Fruit fly (Drosophila melanogaster) whole organism, embryonic: ENCODE data around the gene Ufd4.

Experiments
- Aef1 ChIP-seq: fragments of 200-800 bp; sonication (Bioruptor generic); IDR thresholded peaks from 3 replicates; pipeline ENCODE4 v1.3.6; 2022; ENCODE audit warnings: missing biosample characterization, missing genetic modification characterization
- Antp ChIP-seq: fragments of 200-800 bp; sonication (Bioruptor generic); optimal IDR thresholded peaks from 3 replicates; lab custom pipeline; 2016; ENCODE audit warnings: missing biosample characterization, missing genetic modification characterization
- CG10321 ChIP-seq: fragments of 200-800 bp; sonication (Bioruptor generic); IDR thresholded peaks from 2 replicates; pipeline ENCODE4 v1.3.6; 2022; ENCODE audit warnings: missing biosample characterization, missing genetic modification characterization
- CG10979 ChIP-seq: fragments of 200-800 bp; sonication (Bioruptor generic); optimal IDR thresholded peaks from 2 replicates; lab custom pipeline; 2018; ENCODE audit warnings: missing biosample characterization, mild to moderate bottlenecking, missing genetic modification characterization, moderate library complexity
- CG11695 ChIP-seq: fragments of 200-800 bp; sonication (Bioruptor generic); IDR thresholded peaks from 3 replicates; pipeline ENCODE4 v1.3.6; 2022; ENCODE audit warnings: missing biosample characterization, missing genetic modification characterization
- CG11723 ChIP-seq: fragments of 200-800 bp; sonication (Bioruptor generic); optimal IDR thresholded peaks from 2 replicates; lab custom pipeline; 2017; ENCODE audit warnings: missing biosample characterization, mild to moderate bottlenecking, missing genetic modification characterization
- CG12391 ChIP-seq: fragments of 200-800 bp; sonication (Bioruptor generic); optimal IDR thresholded peaks from 3 replicates; lab custom pipeline; 2018; ENCODE audit warnings: missing biosample characterization, mild to moderate bottlenecking, missing genetic modification characterization, moderate library complexity
- CG12744 ChIP-seq: fragments of 200-800 bp; sonication (Bioruptor generic); optimal IDR thresholded peaks from 2 replicates; lab custom pipeline; 2016; ENCODE audit warnings: missing biosample characterization, missing genetic modification characterization
- CG12769 ChIP-seq: fragments of 200-800 bp; sonication (Bioruptor generic); optimal IDR thresholded peaks from 2 replicates; lab custom pipeline; 2019; ENCODE audit warnings: missing biosample characterization, mild to moderate bottlenecking, missing genetic modification characterization, moderate library complexity
- CG13123 ChIP-seq: fragments of 200-800 bp; sonication (Bioruptor generic); optimal IDR thresholded peaks from 2 replicates; lab custom pipeline; 2016; ENCODE audit warnings: missing biosample characterization, missing genetic modification characterization
- CG1647 ChIP-seq: fragments of 200-800 bp; sonication (Bioruptor generic); optimal IDR thresholded peaks from 3 replicates; lab custom pipeline; 2016; ENCODE audit warnings: missing biosample characterization, missing genetic modification characterization
- CG17186 ChIP-seq: fragments of 200-800 bp; sonication (Bioruptor generic); optimal IDR thresholded peaks from 3 replicates; lab custom pipeline; 2017; ENCODE audit warnings: missing biosample characterization, missing genetic modification reagents, missing genetic modification characterization
- CG18599 ChIP-seq: fragments of 200-800 bp; sonication (Bioruptor generic); optimal IDR thresholded peaks from 3 replicates; lab custom pipeline; 2017; ENCODE audit warnings: missing biosample characterization, missing genetic modification characterization, mild to moderate bottlenecking, moderate library complexity, missing genetic modification reagents
- CG3281 ChIP-seq: fragments of 200-800 bp; sonication (Bioruptor generic); optimal IDR thresholded peaks from 3 replicates; lab custom pipeline; 2017; ENCODE audit warnings: missing biosample characterization, mild to moderate bottlenecking, missing genetic modification characterization
- CG3407 ChIP-seq: fragments of 200-800 bp; sonication (Bioruptor generic); optimal IDR thresholded peaks from 2 replicates; lab custom pipeline; 2018; ENCODE audit warnings: missing biosample characterization, mild to moderate bottlenecking, missing genetic modification characterization
- CG34376 ChIP-seq: fragments of 200-800 bp; sonication (Bioruptor generic); optimal IDR thresholded peaks from 2 replicates; lab custom pipeline; 2018; ENCODE audit warnings: missing biosample characterization, mild to moderate bottlenecking, missing genetic modification characterization
- CG4617 ChIP-seq: fragments of 200-800 bp; sonication (Bioruptor generic); optimal IDR thresholded peaks from 3 replicates; lab custom pipeline; 2016; ENCODE audit warnings: missing biosample characterization, missing genetic modification characterization, borderline replicate concordance
- CG7987 ChIP-seq: fragments of 200-800 bp; sonication (Bioruptor generic); optimal IDR thresholded peaks from 2 replicates; lab custom pipeline; 2018; ENCODE audit warnings: missing biosample characterization, mild to moderate bottlenecking, missing genetic modification characterization, moderate library complexity
- CG8281 ChIP-seq: fragments of 200-800 bp; sonication (Bioruptor generic); optimal IDR thresholded peaks from 2 replicates; lab custom pipeline; 2018; ENCODE audit warnings: missing biosample characterization, mild to moderate bottlenecking, missing genetic modification characterization, moderate library complexity
- CG8765 ChIP-seq: fragments of 200-800 bp; sonication (Bioruptor generic); IDR thresholded peaks from 2 replicates; pipeline ENCODE4 v1.3.6; 2022; ENCODE audit warnings: missing biosample characterization, missing genetic modification characterization
- CG8944 ChIP-seq: fragments of 200-800 bp; sonication (Bioruptor generic); optimal IDR thresholded peaks from 3 replicates; lab custom pipeline; 2016; ENCODE audit warnings: missing biosample characterization, missing genetic modification characterization
- CG9797 ChIP-seq: fragments of 200-800 bp; sonication (Bioruptor generic); optimal IDR thresholded peaks from 3 replicates; lab custom pipeline; 2018; ENCODE audit warnings: missing biosample characterization, mild to moderate bottlenecking, missing genetic modification characterization
- CG9932 ChIP-seq: fragments of 200-800 bp; sonication (Bioruptor generic); IDR thresholded peaks from 2 replicates; pipeline ENCODE4 v1.3.6; 2022; ENCODE audit warnings: missing biosample characterization, missing genetic modification characterization
- Dfd ChIP-seq, 2 experiments: fragments of >200 bp; optimal IDR thresholded peaks; 2 replicates each; lab custom pipeline; 2017; ENCODE audit warnings: missing biosample characterization in 2 of 2, missing genetic modification characterization in 2 of 2
- E2f2 ChIP-seq: fragments of 200-800 bp; sonication (Bioruptor generic); IDR thresholded peaks from 2 replicates; pipeline ENCODE4 v1.3.6; 2022; ENCODE audit warnings: missing biosample characterization, missing genetic modification characterization
- ERR ChIP-seq: fragments of 200-800 bp; sonication (Bioruptor generic); optimal IDR thresholded peaks from 2 replicates; lab custom pipeline; 2016; ENCODE audit warnings: missing biosample characterization, missing genetic modification characterization
- GATAe ChIP-seq: fragments of 200-800 bp; sonication (Bioruptor generic); conservative IDR thresholded peaks from 2 replicates; pipeline ENCODE4 v1.3.6; 2022; ENCODE audit warnings: missing biosample characterization, missing genetic modification characterization
- Gug ChIP-seq: fragments of 200-800 bp; sonication (Bioruptor generic); IDR thresholded peaks from 4 replicates; pipeline ENCODE4 v1.3.6; 2022; ENCODE audit warnings: missing biosample characterization, missing genetic modification characterization
- HLH3B ChIP-seq: fragments of 200-800 bp; sonication (Bioruptor generic); IDR thresholded peaks from 2 replicates; pipeline ENCODE4 v1.3.6; 2022; ENCODE audit warnings: missing biosample characterization, missing genetic modification characterization
- Hr39 ChIP-seq: fragments of >200 bp; optimal IDR thresholded peaks from 2 replicates; lab custom pipeline; 2017
- Rfx ChIP-seq: fragments of 200-800 bp; sonication (Bioruptor generic); IDR thresholded peaks from 2 replicates; pipeline ENCODE4 v1.3.6; 2022; ENCODE audit warnings: missing biosample characterization, missing genetic modification characterization
- Rx ChIP-seq: fragments of 200-800 bp; sonication (Bioruptor generic); IDR thresholded peaks from 2 replicates; pipeline ENCODE4 v1.3.6; 2022; ENCODE audit warnings: missing biosample characterization, missing genetic modification characterization
- Sry-δ ChIP-seq: fragments of 200-800 bp; sonication (Bioruptor generic); optimal IDR thresholded peaks from 2 replicates; lab custom pipeline; 2016; ENCODE audit warnings: missing biosample characterization, missing genetic modification characterization
- Ssrp ChIP-seq: fragments of 200-800 bp; sonication (Bioruptor generic); optimal IDR thresholded peaks from 2 replicates; lab custom pipeline; 2018; ENCODE audit warnings: missing biosample characterization, mild to moderate bottlenecking, missing genetic modification characterization, moderate library complexity
- Xrp1 ChIP-seq: fragments of 200-800 bp; sonication (Bioruptor generic); IDR thresholded peaks from 2 replicates; pipeline ENCODE4 v1.3.6; 2022; ENCODE audit warnings: missing biosample characterization, missing genetic modification characterization
- YL-1 ChIP-seq: fragments of 200-800 bp; sonication (Bioruptor generic); optimal IDR thresholded peaks from 3 replicates; lab custom pipeline; 2017; ENCODE audit warnings: missing biosample characterization, mild to moderate bottlenecking, missing genetic modification characterization
- bbx ChIP-seq: fragments of 200-800 bp; sonication (Bioruptor generic); IDR thresholded peaks from 2 replicates; pipeline ENCODE4 v1.3.6; 2022; ENCODE audit warnings: missing biosample characterization, missing genetic modification characterization; ENCODE audit not compliant: partially characterized antibody
- bowl ChIP-seq: fragments of 200-800 bp; sonication (Bioruptor generic); IDR thresholded peaks from 2 replicates; pipeline ENCODE4 v1.3.6; 2022; ENCODE audit warnings: missing biosample characterization, missing genetic modification characterization
- br ChIP-seq: fragments of >200 bp; optimal IDR thresholded peaks from 2 replicates; lab custom pipeline; 2017
- chm ChIP-seq: fragments of 200-800 bp; sonication (Bioruptor generic); IDR thresholded peaks from 2 replicates; pipeline ENCODE4 v1.3.6; 2022; ENCODE audit warnings: missing biosample characterization, missing genetic modification characterization
- corto ChIP-seq: fragments of 200-800 bp; sonication (Bioruptor generic); optimal IDR thresholded peaks from 2 replicates; lab custom pipeline; 2016; ENCODE audit warnings: missing biosample characterization, mild to moderate bottlenecking, missing genetic modification characterization, moderate library complexity
- en ChIP-seq: fragments of 200-800 bp; sonication (Bioruptor generic); optimal IDR thresholded peaks from 2 replicates; lab custom pipeline; 2016; ENCODE audit warnings: missing biosample characterization, missing genetic modification characterization
- ftz-f1 ChIP-seq: fragments of 200-800 bp; sonication (Bioruptor generic); optimal IDR thresholded peaks from 2 replicates; lab custom pipeline; 2016; ENCODE audit warnings: missing biosample characterization, missing genetic modification characterization
- gem ChIP-seq: fragments of 200-800 bp; sonication (Bioruptor generic); optimal IDR thresholded peaks from 2 replicates; lab custom pipeline; 2019; ENCODE audit warnings: missing biosample characterization, mild to moderate bottlenecking, missing genetic modification characterization, moderate library complexity
- gsb ChIP-seq: fragments of 200-800 bp; sonication (Bioruptor generic); IDR thresholded peaks from 2 replicates; pipeline ENCODE4 v1.3.6; 2022; ENCODE audit warnings: missing biosample characterization, missing genetic modification characterization
- luna ChIP-seq: fragments of 200-800 bp; sonication (Bioruptor generic); optimal IDR thresholded peaks from 2 replicates; lab custom pipeline; 2016; ENCODE audit warnings: missing biosample characterization, missing genetic modification characterization
- phol ChIP-seq: fragments of 200-800 bp; sonication (Bioruptor generic); optimal IDR thresholded peaks from 3 replicates; lab custom pipeline; 2018; ENCODE audit warnings: missing biosample characterization, mild to moderate bottlenecking, missing genetic modification characterization, moderate library complexity
- repo ChIP-seq: fragments of 200-800 bp; sonication (Bioruptor generic); optimal IDR thresholded peaks from 2 replicates; lab custom pipeline; 2016; ENCODE audit warnings: missing biosample characterization, missing genetic modification characterization
- ro ChIP-seq: fragments of 200-800 bp; sonication (Bioruptor generic); IDR thresholded peaks from 2 replicates; pipeline ENCODE4 v1.3.6; 2022; ENCODE audit warnings: missing biosample characterization, missing genetic modification characterization
- sens ChIP-seq: fragments of 200-800 bp; sonication (Bioruptor generic); peaks from one replicate; lab custom pipeline; 2016; ENCODE audit warnings: missing biosample characterization, missing genetic modification characterization
- wek ChIP-seq: fragments of 200-800 bp; sonication (Bioruptor generic); optimal IDR thresholded peaks from 3 replicates; lab custom pipeline; 2018; ENCODE audit warnings: missing biosample characterization, mild to moderate bottlenecking, missing genetic modification characterization, moderate library complexity

The Ufd4 gene

DNA sequence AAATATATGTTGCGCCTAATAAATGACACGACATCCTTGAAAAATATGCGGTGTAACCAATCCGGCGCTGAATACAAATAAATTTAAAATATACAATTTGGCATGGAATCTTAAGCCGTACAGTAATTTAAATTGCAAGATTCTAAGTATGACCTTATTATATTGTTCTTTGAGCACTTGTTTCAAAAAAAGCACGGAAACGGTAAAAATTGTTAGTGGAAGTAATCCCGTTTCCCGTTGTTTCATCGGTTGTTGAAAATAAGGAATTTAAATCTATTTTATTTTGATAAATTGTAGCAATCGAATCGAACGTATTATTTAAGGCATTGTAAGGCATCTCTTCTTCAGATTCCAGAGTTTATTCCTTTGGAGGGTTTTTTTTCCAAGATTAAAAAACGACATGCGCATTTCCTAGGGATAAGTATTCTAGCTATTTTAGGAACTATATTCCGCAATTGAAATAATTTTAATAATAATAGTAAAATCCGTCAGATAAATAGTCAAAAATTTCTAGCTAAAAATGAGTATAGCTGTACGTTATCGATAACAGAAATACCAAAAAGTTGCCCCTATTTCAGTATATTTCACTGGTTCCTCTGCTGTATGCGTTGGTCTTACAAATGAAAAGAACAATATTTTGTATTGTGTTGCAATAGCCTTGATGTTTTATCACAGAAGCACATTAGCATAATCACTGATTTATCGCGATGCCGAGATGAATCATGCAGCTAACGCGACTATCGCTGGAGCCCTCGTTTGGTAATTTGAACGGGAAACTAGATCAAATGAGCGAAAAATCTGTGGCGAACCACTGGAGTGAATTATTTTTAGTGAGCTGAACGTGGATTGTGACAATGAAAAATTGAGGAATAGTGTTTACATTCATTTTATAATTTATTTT, 41.2 kb upstream of the Ufd4 start, which contains the start of gene GATAd (continued):
- TF ChIP-seq YL-1, result peak; percentile 16
- TF ChIP-seq Gug (GFP tag; lab: Robert Waterston, UW), result no peak
- no peak for TF ChIP-seq CG10321 (GFP tag; lab: Robert Waterston, UW)
- TF ChIP-seq CG11695 (GFP tag; lab: Robert Waterston, UW), result no peak
- TF ChIP-seq Xrp1, result no peak
- no peak for TF ChIP-seq repo
- no peak; the same call in 1 of the 2 replicates for TF ChIP-seq chm (GFP tag; lab: Robert Waterston, UW)
- TF ChIP-seq phol (tag; lab: Kevin White, UChicago), result peak; percentile 13
- TF ChIP-seq CG3281 (GFP tag; lab: Kevin White, UChicago), result no peak
- peak; percentile 67 for TF ChIP-seq sens (GFP tag; lab: Kevin White, UChicago)
- 0 out of 2 replicates have a peak, but pooled peaks have one; percentile 26 for TF ChIP-seq CG9932 (GFP tag; lab: Robert Waterston, UW)
- no peak for TF ChIP-seq Rfx (GFP tag; lab: Robert Waterston, UW)
- no peak for TF ChIP-seq Dfd (GFP tag; optimal IDR thresholded peaks at IDR 0.05; lab: Kevin White, UChicago)
- TF ChIP-seq gem, result peak; percentile 26
- no peak for TF ChIP-seq GATAe (GFP tag; lab: Robert Waterston, UW)
- no peak for TF ChIP-seq en (GFP tag; lab: Kevin White, UChicago)
- no peak for TF ChIP-seq CG3407
- TF ChIP-seq Aef1 (GFP tag; lab: Robert Waterston, UW), result no peak
- TF ChIP-seq CG12391 (tag; lab: Kevin White, UChicago), result peak; percentile 29
- TF ChIP-seq CG8765 (GFP tag; lab: Robert Waterston, UW), result no peak
- no peak for TF ChIP-seq CG1647 (GFP tag; lab: Kevin White, UChicago)
- TF ChIP-seq Sry-δ, result peak; percentile 31
- TF ChIP-seq CG8281, result peak; percentile 79
- TF ChIP-seq CG12744, result no peak
- TF ChIP-seq CG11723 (GFP tag; lab: Kevin White, UChicago), result no peak
- TF ChIP-seq br, result no peak
- TF ChIP-seq CG34376 (GFP tag; lab: Kevin White, UChicago), result no peak
- TF ChIP-seq HLH3B (GFP tag; lab: Robert Waterston, UW), result no peak
- no peak for TF ChIP-seq corto (GFP tag; lab: Kevin White, UChicago)
- no peak for TF ChIP-seq CG8944 (GFP tag; lab: Kevin White, UChicago)
- TF ChIP-seq Hr39 (lab: Kevin White, UChicago), result no peak
- no peak for TF ChIP-seq ro (GFP tag; lab: Robert Waterston, UW)
- no peak for TF ChIP-seq bowl (GFP tag; lab: Robert Waterston, UW)
- TF ChIP-seq Ssrp (tag; lab: Kevin White, UChicago), result no peak
- no peak for TF ChIP-seq Rx
- TF ChIP-seq CG7987 (GFP tag; lab: Kevin White, UChicago), result no peak
- TF ChIP-seq CG17186 (GFP tag; lab: Kevin White, UChicago), result no peak
- no peak for TF ChIP-seq ERR (GFP tag; lab: Kevin White, UChicago)
- peak; percentile 61 for TF ChIP-seq ftz-f1 (GFP tag; lab: Kevin White, UChicago)
- peak; percentile 5 for TF ChIP-seq wek
- no peak for TF ChIP-seq CG18599 (GFP tag; lab: Kevin White, UChicago)
- TF ChIP-seq CG13123 (GFP tag; lab: Kevin White, UChicago), result no peak
- TF ChIP-seq gsb, result no peak
- TF ChIP-seq CG12769 (tag; lab: Kevin White, UChicago), result no peak
- no peak for TF ChIP-seq luna (GFP tag; lab: Kevin White, UChicago)
- TF ChIP-seq Antp (GFP tag; lab: Kevin White, UChicago), result no peak
- peak; percentile 77 for TF ChIP-seq CG4617 (GFP tag; lab: Kevin White, UChicago)
- peak; percentile 52 for TF ChIP-seq CG9797 (GFP tag; lab: Kevin White, UChicago)
- TF ChIP-seq bbx (GFP tag; lab: Robert Waterston, UW), result 0 out of 2 replicates have a peak, but pooled peaks have one; percentile 16
- TF ChIP-seq CG10979, result no peak
- TF ChIP-seq E2f2 (GFP tag; lab: Robert Waterston, UW), result no peak; the same call in 1 of the 2 replicates
